Worm (Caenorhabditis elegans) whole organism, mixed stage, embryonic: Measurements from ENCODE around the gene rps-22.

Source experiments
- M03D4.4 ChIP-seq: sonication (generic microtip); optimal IDR thresholded peaks from 2 replicates; lab custom pipeline; 2017; ENCODE audit warnings: mild to moderate bottlenecking, missing genetic modification characterization, missing compliant biosample characterization
- bed-3 ChIP-seq: fragments of 200-800 bp; sonication (Bioruptor generic); optimal IDR thresholded peaks from 3 replicates; lab custom pipeline; 2018; ENCODE audit warnings: mild to moderate bottlenecking, missing genetic modification characterization, moderate library complexity, missing compliant biosample characterization
- blmp-1 ChIP-seq: fragments of 150-350 bp; optimal IDR thresholded peaks from 2 replicates; lab custom pipeline; 2014; ENCODE audit warnings: missing biosample characterization, missing genetic modification characterization
- ceh-39 ChIP-seq: fragments of 150-350 bp; optimal IDR thresholded peaks from 2 replicates; lab custom pipeline; 2014; ENCODE audit warnings: missing biosample characterization, missing genetic modification characterization
- ceh-43 ChIP-seq: fragments of 200-800 bp; sonication (Bioruptor generic); optimal IDR thresholded peaks from 2 replicates; lab custom pipeline; 2018; ENCODE audit warnings: mild to moderate bottlenecking, missing genetic modification characterization, moderate library complexity, missing compliant biosample characterization
- ceh-83 ChIP-seq: fragments of 200-800 bp; sonication (Bioruptor generic); optimal IDR thresholded peaks from 2 replicates; lab custom pipeline; 2018; ENCODE audit warnings: mild to moderate bottlenecking, missing genetic modification characterization, missing compliant biosample characterization
- ces-1 ChIP-seq: fragments of 150-350 bp; optimal IDR thresholded peaks from 2 replicates; lab custom pipeline; 2014; ENCODE audit warnings: missing biosample characterization, missing genetic modification reagents, missing genetic modification characterization
- cnd-1 ChIP-seq: fragments of 200-800 bp; sonication (Bioruptor generic); optimal IDR thresholded peaks from 2 replicates; lab custom pipeline; 2018; ENCODE audit warnings: mild to moderate bottlenecking, missing genetic modification characterization, missing compliant biosample characterization
- drap-1 ChIP-seq: fragments of 200-800 bp; sonication (Bioruptor generic); optimal IDR thresholded peaks from 3 replicates; lab custom pipeline; 2018; ENCODE audit warnings: mild to moderate bottlenecking, missing genetic modification characterization, missing compliant biosample characterization
- elt-1 ChIP-seq: sonication (generic microtip); optimal IDR thresholded peaks from 2 replicates; lab custom pipeline; 2017; ENCODE audit warnings: missing genetic modification characterization, mild to moderate bottlenecking, missing compliant biosample characterization, antibody characterized with exemption, moderate library complexity, borderline replicate concordance; ENCODE audit not compliant: insufficient read depth
- elt-3 ChIP-seq: fragments of 150-350 bp; optimal IDR thresholded peaks from 2 replicates; lab custom pipeline; 2014; ENCODE audit warnings: missing biosample characterization, missing genetic modification characterization
- flh-1 ChIP-seq: fragments of 200-800 bp; sonication (Bioruptor generic); optimal IDR thresholded peaks from 2 replicates; lab custom pipeline; 2018; ENCODE audit warnings: mild to moderate bottlenecking, missing genetic modification characterization, moderate library complexity, missing compliant biosample characterization
- ham-2 ChIP-seq: fragments of 200-800 bp; sonication (Bioruptor generic); optimal IDR thresholded peaks from 2 replicates; lab custom pipeline; 2018; ENCODE audit warnings: mild to moderate bottlenecking, missing genetic modification characterization, missing compliant biosample characterization
- hlh-1 ChIP-seq: fragments of 150-350 bp; optimal IDR thresholded peaks from 2 replicates; lab custom pipeline; 2014; ENCODE audit warnings: missing biosample characterization, missing genetic modification reagents, missing genetic modification characterization
- lin-13 ChIP-seq: fragments of 150-350 bp; optimal IDR thresholded peaks from 2 replicates; lab custom pipeline; 2014; ENCODE audit warnings: missing biosample characterization, missing genetic modification characterization
- lin-32 ChIP-seq: fragments of 200-800 bp; sonication (Bioruptor generic); optimal IDR thresholded peaks from 2 replicates; lab custom pipeline; 2018; ENCODE audit warnings: mild to moderate bottlenecking, missing genetic modification characterization, missing compliant biosample characterization
- lsy-2 ChIP-seq: fragments of 150-350 bp; optimal IDR thresholded peaks from 2 replicates; lab custom pipeline; 2014; ENCODE audit warnings: missing biosample characterization, missing genetic modification characterization
- mab-5 ChIP-seq: fragments of 150-350 bp; optimal IDR thresholded peaks from 2 replicates; lab custom pipeline; 2014; ENCODE audit warnings: missing biosample characterization, missing genetic modification characterization
- mep-1 ChIP-seq: fragments of 150-350 bp; optimal IDR thresholded peaks from 2 replicates; lab custom pipeline; 2017; ENCODE audit warnings: missing biosample characterization, missing genetic modification reagents, missing genetic modification characterization, inconsistent platforms
- mls-2 ChIP-seq: sonication (generic microtip); optimal IDR thresholded peaks from 2 replicates; lab custom pipeline; 2016; ENCODE audit warnings: mild to moderate bottlenecking, missing genetic modification characterization, moderate library complexity, missing compliant biosample characterization
- nhr-12 ChIP-seq: fragments of 150-350 bp; optimal IDR thresholded peaks from 2 replicates; lab custom pipeline; 2014; ENCODE audit warnings: missing biosample characterization, missing genetic modification characterization
- nhr-2 ChIP-seq: fragments of 150-350 bp; optimal IDR thresholded peaks from 2 replicates; lab custom pipeline; 2014; ENCODE audit warnings: missing biosample characterization, missing genetic modification characterization
- nhr-237 ChIP-seq: fragments of 150-350 bp; optimal IDR thresholded peaks from 2 replicates; lab custom pipeline; 2014; ENCODE audit warnings: missing biosample characterization, missing genetic modification characterization
- nhr-76 ChIP-seq: sonication (generic microtip); optimal IDR thresholded peaks from 2 replicates; lab custom pipeline; 2017; ENCODE audit warnings: missing biosample characterization, missing genetic modification characterization
- pha-4 ChIP-seq: fragments of 150-350 bp; optimal IDR thresholded peaks from 2 replicates; lab custom pipeline; 2018; ENCODE audit warnings: missing biosample characterization, missing genetic modification reagents, missing genetic modification characterization
- sem-2 ChIP-seq: fragments of 200-800 bp; sonication (Bioruptor generic); optimal IDR thresholded peaks from 2 replicates; lab custom pipeline; 2018; ENCODE audit warnings: mild to moderate bottlenecking, missing genetic modification characterization, missing compliant biosample characterization
- snpc-4 ChIP-seq: fragments of 150-350 bp; optimal IDR thresholded peaks from 2 replicates; lab custom pipeline; 2014; ENCODE audit warnings: missing biosample characterization, missing genetic modification characterization
- sptf-1 ChIP-seq: sonication (generic microtip); optimal IDR thresholded peaks from 2 replicates; lab custom pipeline; 2017; ENCODE audit warnings: mild to moderate bottlenecking, missing genetic modification characterization, moderate library complexity, missing compliant biosample characterization
- tbx-8 ChIP-seq: fragments of 200-800 bp; sonication (Bioruptor generic); optimal IDR thresholded peaks from 2 replicates; lab custom pipeline; 2018; ENCODE audit warnings: mild to moderate bottlenecking, missing genetic modification characterization, moderate library complexity, missing compliant biosample characterization
- unc-120 ChIP-seq: sonication (generic microtip); optimal IDR thresholded peaks from 2 replicates; lab custom pipeline; 2017; ENCODE audit warnings: missing genetic modification characterization, missing compliant biosample characterization; ENCODE audit not compliant: poor library complexity, severe bottlenecking
- unc-39 ChIP-seq: fragments of 150-350 bp; optimal IDR thresholded peaks from 2 replicates; lab custom pipeline; 2014; ENCODE audit warnings: missing biosample characterization, missing genetic modification characterization
- unc-62 ChIP-seq: fragments of 150-350 bp; optimal IDR thresholded peaks from 2 replicates; lab custom pipeline; 2014; ENCODE audit warnings: missing biosample characterization, missing genetic modification reagents, missing genetic modification characterization
- zip-8 ChIP-seq: fragments of 150-350 bp; optimal IDR thresholded peaks from 2 replicates; lab custom pipeline; 2014; ENCODE audit warnings: missing biosample characterization, missing genetic modification characterization

The rps-22 gene

ce11 chrIII:1962552-1962951, 12.2 kb downstream of the rps-22 start:
- no peak for TF ChIP-seq mab-5 (tag; lab: Kevin White, UChicago)

ce11 chrIII:1963128-1963527, 12.8 kb downstream of the rps-22 start:
- TF ChIP-seq ceh-83 (GFP tag; lab: Kevin White, UChicago) (peak; percentile 1), ceh-43 (GFP tag; lab: Kevin White, UChicago) (no peak)

ce11 chrIII:1969802-1970201, 19.5 kb downstream of the rps-22 start, which contains the start of gene moa-1:
TSS of gene moa-1 (minus strand) at chrIII:1969902.
- TF ChIP-seq mep-1 (tag; lab: Kevin White, UChicago), result no peak
- TF ChIP-seq nhr-12 (tag; lab: Kevin White, UChicago), result no peak
- no peak for TF ChIP-seq drap-1 (GFP tag; lab: Kevin White, UChicago)
- TF ChIP-seq ham-2 (GFP tag; lab: Kevin White, UChicago), result no peak
- no peak for TF ChIP-seq mls-2 (tag; lab: Kevin White, UChicago)
- TF ChIP-seq sem-2, result no peak

- TF ChIP-seq ceh-43 (GFP tag; lab: Kevin White, UChicago), result no peak
- no peak for TF ChIP-seq ceh-39 (tag; lab: Kevin White, UChicago)
- no peak for TF ChIP-seq elt-3
- no peak for TF ChIP-seq ces-1
- TF ChIP-seq lin-32 (GFP tag; lab: Kevin White, UChicago), result no peak
- no peak for TF ChIP-seq unc-62 (GFP tag; lab: Kevin White, UChicago)
- no peak for TF ChIP-seq drap-1 (GFP tag; lab: Kevin White, UChicago)
- TF ChIP-seq nhr-12 (tag; lab: Kevin White, UChicago), result no peak
- no peak for TF ChIP-seq nhr-237 (tag; lab: Kevin White, UChicago)
- no peak for TF ChIP-seq nhr-2 (tag; lab: Kevin White, UChicago)
- TF ChIP-seq lsy-2 (tag; lab: Kevin White, UChicago), result no peak
- TF ChIP-seq pha-4, result no peak
- TF ChIP-seq nhr-76 (tag; lab: Kevin White, UChicago), result no peak
- TF ChIP-seq lin-13 (tag; lab: Kevin White, UChicago), result no peak
- no peak for TF ChIP-seq mep-1 (tag; lab: Kevin White, UChicago)
- TF ChIP-seq snpc-4 (tag; lab: Kevin White, UChicago), result no peak
Measured at ce11 chrIII:1970433-1970832, 20.1 kb downstream of the rps-22 start, which contains the start of gene R155.5. TSS of gene R155.5 (minus strand) at chrIII:1970533.

ce11 chrIII:1975992-1976391, 25.7 kb downstream of the rps-22 start:
- TF ChIP-seq hlh-1 (tag; lab: Kevin White, UChicago) (no peak), cnd-1 (no peak), unc-120 (tag; lab: Kevin White, UChicago) (no peak), snpc-4 (tag; lab: Kevin White, UChicago) (no peak), mep-1 (tag; lab: Kevin White, UChicago) (no peak), blmp-1 (no peak), ceh-39 (tag; lab: Kevin White, UChicago) (no peak), bed-3 (GFP tag; lab: Kevin White, UChicago) (no peak), zip-8 (tag; lab: Kevin White, UChicago) (no peak), unc-39 (tag; lab: Kevin White, UChicago) (no peak), nhr-12 (tag; lab: Kevin White, UChicago) (no peak), elt-1 (tag; lab: Kevin White, UChicago) (no peak), M03D4.4 (tag; lab: Kevin White, UChicago) (no peak), drap-1 (GFP tag; lab: Kevin White, UChicago) (no peak)

- TF ChIP-seq nhr-12 (tag; lab: Kevin White, UChicago), result no peak
- TF ChIP-seq sem-2, result no peak
- no peak for TF ChIP-seq mab-5 (tag; lab: Kevin White, UChicago)
- TF ChIP-seq blmp-1, result no peak
- no peak for TF ChIP-seq flh-1 (GFP tag; lab: Kevin White, UChicago)
- no peak for TF ChIP-seq sptf-1 (tag; lab: Kevin White, UChicago)
- TF ChIP-seq snpc-4 (tag; lab: Kevin White, UChicago), result no peak
- TF ChIP-seq mep-1 (tag; lab: Kevin White, UChicago), result no peak
- no peak for TF ChIP-seq ham-2 (GFP tag; lab: Kevin White, UChicago)
- TF ChIP-seq elt-3, result no peak
- TF ChIP-seq tbx-8 (GFP tag; lab: Kevin White, UChicago), result no peak
- no peak for TF ChIP-seq nhr-2 (tag; lab: Kevin White, UChicago)
Measured at ce11 chrIII:1976642-1977041, 26.3 kb downstream of the rps-22 start, which contains the start of gene R155.3. TSS of gene R155.3 (minus strand) at chrIII:1976742.
